Worm (Caenorhabditis elegans) whole organism, L4 larva: ENCODE measurements around the gene Y66A7A.4.
A peak's percentile ranks its signal among the peaks of the same experiment; 100 is the strongest.

Experiments used
- F10B5.3 ChIP-seq: sonication (generic microtip); optimal IDR thresholded peaks from 2 replicates; lab custom pipeline; 2016; ENCODE audit warnings: mild to moderate bottlenecking, missing genetic modification characterization, missing compliant biosample characterization
- F26F4.8 ChIP-seq: fragments of 200-800 bp; sonication (Bioruptor generic); conservative IDR thresholded peaks from 2 replicates; pipeline ENCODE4 v1.3.6; 2022; ENCODE audit warnings: missing genetic modification characterization, missing compliant biosample characterization
- F44E2.7 ChIP-seq: fragments of 200-800 bp; sonication (Bioruptor generic); IDR thresholded peaks from 2 replicates; pipeline ENCODE4 v2.1.2; 2022; ENCODE audit warnings: missing genetic modification characterization, missing compliant biosample characterization
- F49E8.2 ChIP-seq: sonication (generic microtip); optimal IDR thresholded peaks from 2 replicates; lab custom pipeline; 2016; ENCODE audit warnings: missing compliant biosample characterization, mild to moderate bottlenecking, missing genetic modification characterization, borderline replicate concordance
- T26A8.4 ChIP-seq: fragments of 200-800 bp; sonication (Bioruptor generic); IDR thresholded peaks from 2 replicates; pipeline ENCODE4 v1.3.6; 2022; ENCODE audit warnings: missing genetic modification characterization, missing compliant biosample characterization
- ZK337.2 ChIP-seq: fragments of 200-800 bp; sonication (Bioruptor generic); IDR thresholded peaks from 2 replicates; pipeline ENCODE4 v1.3.6; 2022; ENCODE audit warnings: missing genetic modification reagents, missing genetic modification characterization, missing compliant biosample characterization
- aha-1 ChIP-seq: fragments of 150-350 bp; peaks from one replicate; lab custom pipeline; 2014; ENCODE audit warnings: missing biosample characterization, missing genetic modification characterization
- arid-1 ChIP-seq: fragments of 200-800 bp; sonication (Bioruptor generic); conservative IDR thresholded peaks from 2 replicates; pipeline ENCODE4 v1.3.6; 2022; ENCODE audit warnings: missing genetic modification reagents, missing genetic modification characterization, missing compliant biosample characterization
- ceh-32 ChIP-seq: sonication (generic microtip); optimal IDR thresholded peaks from 2 replicates; lab custom pipeline; 2016; ENCODE audit warnings: mild to moderate bottlenecking, missing genetic modification characterization, missing compliant biosample characterization; ENCODE audit not compliant: poor library complexity
- cey-2 ChIP-seq: sonication (generic microtip); optimal IDR thresholded peaks from 3 replicates; lab custom pipeline; 2017; ENCODE audit warnings: missing genetic modification characterization, mild to moderate bottlenecking, missing compliant biosample characterization, antibody characterized with exemption, borderline replicate concordance; ENCODE audit not compliant: insufficient read depth
- ctbp-1 ChIP-seq: fragments of 200-800 bp; sonication (Bioruptor generic); IDR thresholded peaks from 2 replicates; pipeline ENCODE4 v1.3.6; 2022; ENCODE audit warnings: missing genetic modification reagents, missing genetic modification characterization, missing compliant biosample characterization
- daf-16 ChIP-seq, 3 experiments: sonication (generic microtip); optimal IDR thresholded peaks; 2 replicates each; lab custom pipeline; 2016 to 2017; ENCODE audit warnings: missing genetic modification characterization in 3 of 3, missing genetic modification reagents in 3 of 3, mild to moderate bottlenecking in 2 of 3, missing compliant biosample characterization in 2 of 3, missing biosample characterization in 1 of 3, moderate library complexity in 1 of 3
- daf-19 ChIP-seq: fragments of 200-800 bp; sonication (Bioruptor generic); conservative IDR thresholded peaks from 2 replicates; pipeline ENCODE4 v1.3.6; 2022; ENCODE audit warnings: missing genetic modification characterization, missing compliant biosample characterization
- daf-8 ChIP-seq: fragments of 200-800 bp; sonication (Bioruptor generic); IDR thresholded peaks from 2 replicates; pipeline ENCODE4 v1.3.6; 2022; ENCODE audit warnings: missing genetic modification characterization, missing compliant biosample characterization
- dmd-6 ChIP-seq: fragments of 200-800 bp; sonication (Bioruptor generic); IDR thresholded peaks from 2 replicates; pipeline ENCODE4 v1.3.6; 2022; ENCODE audit warnings: missing genetic modification reagents, missing genetic modification characterization, missing compliant biosample characterization
- dmd-9 ChIP-seq: fragments of 200-800 bp; sonication (Bioruptor generic); IDR thresholded peaks from 2 replicates; pipeline ENCODE4 v1.3.6; 2022; ENCODE audit warnings: missing genetic modification reagents, missing genetic modification characterization, missing compliant biosample characterization
- dpl-1 ChIP-seq: fragments of 150-350 bp; optimal IDR thresholded peaks from 2 replicates; lab custom pipeline; 2014; ENCODE audit warnings: missing biosample characterization, missing genetic modification reagents, missing genetic modification characterization
- dve-1 ChIP-seq: sonication (generic microtip); optimal IDR thresholded peaks from 2 replicates; lab custom pipeline; 2017; ENCODE audit warnings: antibody characterized with exemption, mild to moderate bottlenecking, missing genetic modification characterization, missing compliant biosample characterization; ENCODE audit not compliant: insufficient read depth
- egl-27 ChIP-seq: sonication (generic microtip); optimal IDR thresholded peaks from 3 replicates; lab custom pipeline; 2017; ENCODE audit warnings: missing biosample characterization, missing genetic modification reagents, missing genetic modification characterization
- hif-1 ChIP-seq, 2 experiments: sonication (generic microtip); optimal IDR thresholded peaks; 2 replicates each; lab custom pipeline; 2016 to 2017; ENCODE audit warnings: missing compliant biosample characterization in 2 of 2, missing genetic modification characterization in 2 of 2, missing genetic modification reagents in 2 of 2, missing genotype in 2 of 2, mild to moderate bottlenecking in 1 of 2
- hlh-11 ChIP-seq: fragments of 200-800 bp; sonication (Bioruptor generic); optimal IDR thresholded peaks from 2 replicates; lab custom pipeline; 2018; ENCODE audit warnings: mild to moderate bottlenecking, missing genetic modification characterization, missing compliant biosample characterization
- hlh-30 ChIP-seq: sonication (generic microtip); optimal IDR thresholded peaks from 2 replicates; lab custom pipeline; 2017; ENCODE audit warnings: antibody characterized with exemption, mild to moderate bottlenecking, missing genetic modification characterization, missing compliant biosample characterization; ENCODE audit not compliant: insufficient read depth
- hmg-1.1 ChIP-seq: fragments of 200-800 bp; sonication (Bioruptor generic); IDR thresholded peaks from 2 replicates; pipeline ENCODE4 v1.3.6; 2022; ENCODE audit warnings: missing genetic modification reagents, missing genetic modification characterization, missing compliant biosample characterization
- jun-1 ChIP-seq: fragments of 150-350 bp; optimal IDR thresholded peaks from 2 replicates; lab custom pipeline; 2014; ENCODE audit warnings: missing biosample characterization, missing genetic modification reagents, missing genetic modification characterization
- lin-13 ChIP-seq: fragments of 150-350 bp; optimal IDR thresholded peaks from 2 replicates; lab custom pipeline; 2014; ENCODE audit warnings: missing biosample characterization, missing genetic modification reagents, missing genetic modification characterization
- lin-15B ChIP-seq: fragments of 150-350 bp; sonication (generic microtip); optimal IDR thresholded peaks from 3 replicates; lab custom pipeline; 2014; ENCODE audit warnings: missing biosample characterization, missing genetic modification characterization
- lin-38 ChIP-seq: fragments of 200-800 bp; sonication (Bioruptor generic); IDR thresholded peaks from 2 replicates; pipeline ENCODE4 v1.3.6; 2022; ENCODE audit warnings: missing genetic modification reagents, missing genetic modification characterization, missing compliant biosample characterization
- lsy-2 ChIP-seq, 2 experiments: fragments of 150-350 bp in 1 of 2; sonication (generic microtip) in 1 of 2; optimal IDR thresholded peaks; 2 replicates each; lab custom pipeline; 2014 to 2017; ENCODE audit warnings: missing biosample characterization in 2 of 2, missing genetic modification characterization in 2 of 2
- mdl-1 ChIP-seq, 2 experiments: fragments of 150-350 bp in 1 of 2; sonication (generic microtip) in 1 of 2; optimal IDR thresholded peaks; 2 replicates each; lab custom pipeline; 2014 to 2017; ENCODE audit warnings: missing biosample characterization in 2 of 2, missing genetic modification characterization in 2 of 2
- mes-2 ChIP-seq: sonication (generic microtip); optimal IDR thresholded peaks from 2 replicates; lab custom pipeline; 2016; ENCODE audit warnings: missing genotype, mild to moderate bottlenecking, missing genetic modification characterization, missing compliant biosample characterization; ENCODE audit not compliant: poor library complexity, severe bottlenecking
- mxl-3 ChIP-seq: fragments of 200-800 bp; sonication (Bioruptor generic); optimal IDR thresholded peaks from 2 replicates; lab custom pipeline; 2018; ENCODE audit warnings: mild to moderate bottlenecking, missing genetic modification characterization, missing compliant biosample characterization
- nhr-102 ChIP-seq: sonication (generic microtip); optimal IDR thresholded peaks from 2 replicates; lab custom pipeline; 2016; ENCODE audit warnings: mild to moderate bottlenecking, missing genetic modification characterization, moderate library complexity, missing compliant biosample characterization
- nhr-25 ChIP-seq: sonication (generic microtip); optimal IDR thresholded peaks from 2 replicates; lab custom pipeline; 2017; ENCODE audit warnings: missing genetic modification characterization, mild to moderate bottlenecking, missing compliant biosample characterization, antibody characterized with exemption, moderate library complexity, borderline replicate concordance; ENCODE audit not compliant: insufficient read depth
- nhr-28 ChIP-seq: fragments of 150-350 bp; optimal IDR thresholded peaks from 2 replicates; lab custom pipeline; 2014; ENCODE audit warnings: missing biosample characterization, missing genetic modification characterization
- nhr-6 ChIP-seq: fragments of 150-350 bp; optimal IDR thresholded peaks from 2 replicates; lab custom pipeline; 2014; ENCODE audit warnings: missing biosample characterization, missing genetic modification characterization
- nhr-77 ChIP-seq: fragments of 150-350 bp; optimal IDR thresholded peaks from 2 replicates; lab custom pipeline; 2014; ENCODE audit warnings: missing biosample characterization, missing genetic modification characterization
- php-3 ChIP-seq: fragments of 200-800 bp; sonication (Bioruptor generic); IDR thresholded peaks from 2 replicates; pipeline ENCODE4 v1.3.6; 2022; ENCODE audit warnings: missing genetic modification reagents, missing genetic modification characterization, missing compliant biosample characterization
- rbr-2 ChIP-seq: sonication (generic microtip); optimal IDR thresholded peaks from 2 replicates; lab custom pipeline; 2016; ENCODE audit warnings: missing genotype, missing genetic modification characterization, missing compliant biosample characterization
- skn-1 ChIP-seq: fragments of 150-350 bp; optimal IDR thresholded peaks from 2 replicates; lab custom pipeline; 2014; ENCODE audit warnings: missing biosample characterization, missing genetic modification characterization
- spr-1 ChIP-seq: sonication (generic microtip); optimal IDR thresholded peaks from 2 replicates; lab custom pipeline; 2016; ENCODE audit warnings: mild to moderate bottlenecking, missing genetic modification characterization, missing compliant biosample characterization
- tag-97 ChIP-seq: fragments of 200-800 bp; sonication (Bioruptor generic); IDR thresholded peaks from 2 replicates; pipeline ENCODE4 v1.3.6; 2022; ENCODE audit warnings: missing genetic modification characterization, missing compliant biosample characterization
- unc-130 ChIP-seq: sonication (generic microtip); optimal IDR thresholded peaks from 2 replicates; lab custom pipeline; 2016; ENCODE audit warnings: missing genetic modification reagents, missing genetic modification characterization, missing compliant biosample characterization
- unc-62 ChIP-seq, 3 experiments: fragments of 150-350 bp in 1 of 3; sonication (generic microtip); optimal IDR thresholded peaks in 2 of 3; peaks in 1 of 3; 1 replicate in 1 of 3; 2 replicates in 2 of 3; lab custom pipeline; 2014 to 2017; ENCODE audit warnings: missing biosample characterization in 3 of 3, missing genetic modification characterization in 3 of 3, missing genetic modification reagents in 3 of 3, missing genotype in 1 of 3
- zfp-3 ChIP-seq: fragments of 200-800 bp; sonication (Bioruptor generic); conservative IDR thresholded peaks from 2 replicates; pipeline ENCODE4 v1.3.6; 2022; ENCODE audit warnings: missing genetic modification reagents, missing genetic modification characterization, missing compliant biosample characterization
- zip-2 ChIP-seq: fragments of 150-350 bp; optimal IDR thresholded peaks from 2 replicates; lab custom pipeline; 2014; ENCODE audit warnings: missing biosample characterization, missing genetic modification characterization
- ztf-11 ChIP-seq: fragments of 150-350 bp; optimal IDR thresholded peaks from 2 replicates; lab custom pipeline; 2014; ENCODE audit warnings: missing biosample characterization, missing genetic modification characterization
- ztf-7 ChIP-seq: fragments of 150-350 bp; optimal IDR thresholded peaks from 2 replicates; lab custom pipeline; 2014; ENCODE audit warnings: missing biosample characterization, missing genetic modification characterization

Gene Y66A7A.4

DNA sequence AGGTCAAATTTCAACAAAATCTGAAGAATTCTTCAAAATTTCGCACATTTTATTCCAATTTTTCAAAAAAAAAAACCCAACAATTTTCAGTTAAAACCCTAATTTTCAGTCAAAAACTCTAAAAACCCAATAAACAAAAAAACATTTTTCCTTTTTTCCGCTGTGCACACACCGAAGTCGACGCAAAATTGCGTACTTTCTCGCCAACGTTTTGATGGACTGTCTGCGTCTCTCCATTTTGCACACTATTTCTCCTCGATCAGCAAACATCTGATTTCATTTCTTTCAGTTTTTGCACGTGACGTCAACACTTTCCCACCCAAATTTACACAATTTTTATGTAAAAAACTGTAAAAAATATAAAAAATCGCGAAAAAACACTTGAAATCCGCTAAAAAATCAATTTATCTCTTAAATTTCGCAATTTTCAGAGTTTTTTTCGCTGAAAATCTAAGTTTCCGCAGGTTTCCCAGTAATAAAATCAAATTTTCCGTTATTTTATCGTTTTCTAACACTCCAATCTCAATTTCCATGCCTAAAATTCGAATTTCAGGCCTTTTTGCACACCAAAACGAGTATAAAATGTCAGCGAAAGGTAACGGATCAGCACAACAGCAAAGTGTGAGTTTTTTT lies 44.9 kb downstream of the Y66A7A.4 start, which contains the start of gene crh-1:
Gene crh-1 (plus strand): TSS at position 583 of the 633 bp plus-strand sequence.
- TF ChIP-seq lsy-2 (tag; optimal IDR thresholded peaks at IDR 0.05; lab: Kevin White, UChicago) = peak in 1 of 2 experiments; percentile 85
- no peak for TF ChIP-seq daf-19
- no peak for TF ChIP-seq lin-15B
- no peak for TF ChIP-seq arid-1 (GFP tag; lab: Robert Waterston, UW)
- TF ChIP-seq F10B5.3 = no peak
- TF ChIP-seq nhr-77 (tag; lab: Kevin White, UChicago) = peak; percentile 28
- TF ChIP-seq daf-16 (GFP tag; optimal IDR thresholded peaks at IDR 0.05; lab: Kevin White, UChicago) = peak in 1 of 2 experiments; percentile 35
- peak; percentile 86 for TF ChIP-seq daf-16 (tag; optimal IDR thresholded peaks at IDR 0.05; lab: Kevin White, UChicago)
- peak; percentile 98 for TF ChIP-seq hlh-30
- no peak for TF ChIP-seq nhr-6 (tag; lab: Kevin White, UChicago)
- TF ChIP-seq dmd-9 (GFP tag; lab: Robert Waterston, UW) = 0 out of 2 replicates have a peak, but pooled peaks have one; percentile 58
- no peak for TF ChIP-seq jun-1
- TF ChIP-seq lin-13 (GFP tag; lab: Kevin White, UChicago) = peak; percentile 69
- TF ChIP-seq unc-130 = no peak
- TF ChIP-seq ceh-32 (tag; lab: Kevin White, UChicago) = no peak
- TF ChIP-seq egl-27 (tag; lab: Kevin White, UChicago) = no peak
- TF ChIP-seq zfp-3 = 0 out of 2 replicates have a peak, but pooled peaks have one; percentile 41
- TF ChIP-seq daf-8 = no peak
- TF ChIP-seq cey-2 = no peak
- no peak for TF ChIP-seq tag-97 (GFP tag; lab: Robert Waterston, UW)
- TF ChIP-seq dmd-6 (GFP tag; lab: Robert Waterston, UW) = peak; percentile 67
- TF ChIP-seq zip-2 (tag; lab: Kevin White, UChicago) = no peak
- TF ChIP-seq dpl-1 (GFP tag; lab: Kevin White, UChicago) = peak; percentile 76
- peak; percentile 58 for TF ChIP-seq ztf-7 (tag; lab: Kevin White, UChicago)
- peak; percentile 79 for TF ChIP-seq mes-2 (tag; lab: Kevin White, UChicago)
- TF ChIP-seq nhr-102 = peak; percentile 63
- peak in 1 of 2 experiments; percentile 62 for TF ChIP-seq mdl-1 (tag; optimal IDR thresholded peaks at IDR 0.05; lab: Kevin White, UChicago)
- TF ChIP-seq php-3 = peak; percentile 70
- no peak for TF ChIP-seq ZK337.2
- peak; percentile 60 for TF ChIP-seq nhr-28 (tag; lab: Kevin White, UChicago)
- TF ChIP-seq dve-1 = peak; percentile 83
- no peak for TF ChIP-seq F44E2.7 (GFP tag; lab: Robert Waterston, UW)
- TF ChIP-seq ztf-11 = no peak
- peak; percentile 45 for TF ChIP-seq spr-1 (tag; lab: Kevin White, UChicago)
- TF ChIP-seq rbr-2 (tag; lab: Kevin White, UChicago) = peak; percentile 61
- 0 out of 2 replicates have a peak, but pooled peaks have one; percentile 18 for TF ChIP-seq ctbp-1 (GFP tag; lab: Robert Waterston, UW)
- peak; percentile 52 for TF ChIP-seq T26A8.4 (GFP tag; lab: Robert Waterston, UW)
- TF ChIP-seq nhr-25 (tag; lab: Kevin White, UChicago) = no peak
- peak in 1 of 2 experiments; percentile 10 for TF ChIP-seq unc-62 (GFP tag; optimal IDR thresholded peaks at IDR 0.05 in 1 of 2; lab: Kevin White, UChicago)
- no peak for TF ChIP-seq unc-62 (tag; optimal IDR thresholded peaks at IDR 0.05; lab: Kevin White, UChicago)
- no peak for TF ChIP-seq F26F4.8 (GFP tag; lab: Robert Waterston, UW)
- TF ChIP-seq skn-1 = no peak
- TF ChIP-seq aha-1 (tag; lab: Kevin White, UChicago) = peak; percentile 99
- no peak for TF ChIP-seq F49E8.2 (tag; lab: Kevin White, UChicago)
- peak; percentile 77 for TF ChIP-seq lin-38 (GFP tag; lab: Robert Waterston, UW)
- peak; percentile 33 for TF ChIP-seq mxl-3 (GFP tag; lab: Kevin White, UChicago)
- TF ChIP-seq hlh-11 = peak; percentile 97
- TF ChIP-seq hif-1 (tag; optimal IDR thresholded peaks at IDR 0.05; lab: Kevin White, UChicago) = peak in 1 of 2 experiments; percentile 55
- peak; percentile 61 for TF ChIP-seq hmg-1.1 (GFP tag; lab: Robert Waterston, UW)
